Fruit fly (Drosophila melanogaster) S2 (cell line): ENCODE data around the gene CG12016.

Experiments used
- CG8478 ChIP-seq: fragments of >200 bp; optimal IDR thresholded peaks from 2 replicates; lab custom pipeline; 2018
- CTCF ChIP-seq, 2 experiments: fragments of >200 bp; optimal IDR thresholded peaks; 2 replicates each; lab custom pipeline; 2018

Gene CG12016

dm6 chr3L:3306515-3306914 lies 12.8 kb upstream of the CG12016 start:
- no peak for TF ChIP-seq CTCF (optimal IDR thresholded peaks at IDR 0.05; lab: Kevin White, UChicago)
- no peak for TF ChIP-seq CG8478

DNA sequence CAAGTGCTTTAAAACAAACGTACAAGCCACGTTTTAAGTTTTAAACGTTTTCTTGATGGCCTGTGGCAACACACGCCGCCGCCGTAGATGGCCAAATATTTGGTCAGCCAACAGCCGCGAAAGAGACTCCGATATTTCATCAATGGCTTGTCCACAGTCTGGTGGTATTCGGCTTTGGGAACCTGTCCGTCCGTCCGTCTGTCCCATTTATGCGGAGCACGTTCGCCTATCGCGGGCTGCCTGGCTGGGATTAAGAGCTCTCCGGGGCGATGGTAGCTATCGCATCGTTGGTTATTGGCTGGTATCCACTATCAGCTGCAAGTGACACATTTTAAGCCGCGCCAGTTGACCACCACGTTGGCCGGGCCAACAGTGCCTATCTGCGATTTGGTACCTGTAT lies 11.8 kb upstream of the CG12016 start:
- no peak for TF ChIP-seq CG8478
- TF ChIP-seq CTCF (optimal IDR thresholded peaks at IDR 0.05; lab: Kevin White, UChicago): no peak

dm6 chr3L:3308676-3309613 lies 10.4 kb upstream of the CG12016 start:
- TF ChIP-seq CTCF (optimal IDR thresholded peaks at IDR 0.05; lab: Kevin White, UChicago) (no peak), CG8478 (no peak)

dm6 chr3L:3314049-3314448 lies 5.3 kb upstream of the CG12016 start, which contains the start of gene Drsl2:
Gene Drsl2, plus strand, starts transcription at chr3L:3314349.
- TF ChIP-seq CTCF (optimal IDR thresholded peaks at IDR 0.05; lab: Kevin White, UChicago) (no peak), CG8478 (no peak)

DNA sequence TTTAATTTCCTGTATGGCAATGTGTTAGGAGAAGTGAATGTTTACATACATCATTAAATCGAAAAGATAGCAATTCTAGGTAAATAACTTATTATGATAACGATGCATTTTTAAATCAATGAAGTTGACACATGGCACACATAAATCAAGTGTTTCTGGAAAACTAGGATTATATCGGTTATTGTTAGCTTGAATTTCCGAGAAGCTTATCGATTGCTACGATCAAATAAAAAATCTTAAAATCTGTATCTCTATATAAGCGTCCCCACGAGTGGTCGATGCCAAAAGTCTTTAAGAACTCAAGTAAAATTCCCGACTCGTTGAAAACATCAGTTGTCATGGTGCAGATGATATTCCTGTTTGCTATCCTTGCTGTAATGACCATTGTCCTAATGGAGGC lies 4.7 kb upstream of the CG12016 start, which contains the start of gene Drsl3:
Drsl3 (plus strand) TSS at position 301 of the 400 bp plus-strand sequence.
- TF ChIP-seq CG8478 (no peak), CTCF (optimal IDR thresholded peaks at IDR 0.05; lab: Kevin White, UChicago) (no peak)

DNA sequence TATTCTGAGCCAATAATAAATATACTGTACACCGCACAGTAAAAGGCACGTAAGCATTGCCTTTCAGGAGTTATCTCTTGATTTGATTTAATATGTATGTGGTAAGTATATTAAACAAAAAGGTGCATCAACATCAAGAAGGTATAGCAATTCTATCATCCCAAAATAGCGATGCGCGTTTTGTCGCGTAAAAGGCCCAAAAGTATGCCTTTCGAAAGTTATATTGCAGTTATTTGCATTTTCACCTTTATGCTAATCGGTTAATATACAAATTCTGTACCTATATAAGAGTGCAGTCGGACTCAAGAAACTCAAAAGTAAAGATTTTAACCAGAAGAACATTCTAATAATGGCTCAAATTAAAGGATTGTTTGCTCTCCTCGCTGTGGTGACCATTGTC lies 4.1 kb upstream of the CG12016 start, which contains the start of gene Drsl4:
Drsl4 (plus strand) TSS at position 333 of the 400 bp plus-strand sequence.
- TF ChIP-seq CTCF (optimal IDR thresholded peaks at IDR 0.05; lab: Kevin White, UChicago) (no peak), CG8478 (no peak)

DNA sequence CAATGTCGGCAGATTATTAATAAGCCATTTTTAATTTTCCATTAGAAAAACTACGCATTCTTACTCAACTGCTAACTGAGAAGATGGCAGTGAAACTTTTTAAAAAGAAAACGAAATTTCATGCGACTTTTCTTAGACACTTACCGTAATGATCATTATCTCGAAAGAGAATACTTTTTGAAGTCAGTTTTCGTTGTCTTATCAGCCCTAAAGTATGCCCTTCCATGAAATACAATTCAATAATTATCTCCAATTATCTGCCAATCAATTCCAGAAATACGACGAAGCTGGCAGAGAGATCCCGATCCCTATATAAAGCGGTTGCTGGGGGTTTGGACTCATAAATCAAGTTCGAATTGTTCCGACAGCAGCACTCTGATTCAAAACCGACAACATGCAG lies 2.9 kb upstream of the CG12016 start, which contains the start of gene Drsl5:
Drsl5 (plus strand) TSS at position 341 of the 400 bp plus-strand sequence.
- TF ChIP-seq CG8478 (no peak), CTCF (optimal IDR thresholded peaks at IDR 0.05; lab: Kevin White, UChicago) (no peak)

DNA sequence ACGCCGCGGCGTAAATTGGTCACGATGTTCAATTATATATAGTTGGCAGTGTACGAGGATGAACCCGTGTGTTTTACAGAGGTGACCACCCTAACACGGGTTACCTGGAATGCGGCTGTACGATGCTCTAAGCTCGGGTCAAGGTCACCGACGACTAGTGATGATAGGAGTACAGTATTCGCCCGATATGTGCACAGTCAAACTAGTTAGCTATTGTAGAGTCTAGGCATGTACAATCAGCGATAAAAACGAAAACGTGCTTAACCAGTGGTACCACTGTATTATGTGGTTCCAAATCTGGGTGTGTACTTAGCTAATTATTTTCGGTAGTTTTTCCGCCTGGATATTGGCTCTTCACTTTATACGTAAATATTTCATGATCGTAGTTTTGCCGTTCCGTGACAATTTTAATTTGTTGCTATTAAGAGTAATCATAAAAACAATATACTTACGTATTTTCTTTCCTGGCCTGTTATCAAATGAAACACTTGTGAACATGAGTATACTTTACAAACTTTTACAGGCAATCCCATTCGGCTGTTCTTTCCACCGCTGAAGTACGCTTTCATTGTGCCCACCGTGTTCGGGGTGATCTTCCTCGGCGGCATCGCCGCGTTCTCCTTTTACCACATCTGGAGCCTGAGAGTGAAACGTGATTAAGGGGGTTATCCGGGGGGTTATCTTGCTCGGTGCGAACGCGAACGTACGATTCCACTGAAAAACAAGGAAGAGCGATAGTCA lies 807 bp downstream of the CG12016 start:
- TF ChIP-seq CTCF (optimal IDR thresholded peaks at IDR 0.05; lab: Kevin White, UChicago) (no peak), CG8478 (no peak)

DNA sequence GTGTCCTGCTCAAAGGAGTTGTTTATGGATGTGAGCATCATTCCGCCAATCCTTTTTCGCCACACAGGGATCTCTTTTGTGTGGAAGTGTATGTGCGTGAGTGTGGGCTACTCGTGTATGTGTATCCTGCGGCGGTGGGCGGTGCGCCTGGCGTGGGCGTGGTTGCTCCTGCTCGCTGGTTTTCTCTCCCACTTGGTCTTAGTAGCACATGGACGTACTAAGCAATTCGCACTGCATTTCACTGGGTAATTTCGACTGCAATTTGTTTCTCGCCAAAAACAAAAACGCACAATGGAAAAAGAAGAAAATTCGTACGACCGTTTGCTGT lies 6.2 kb downstream of the CG12016 start:
- TF ChIP-seq CTCF (optimal IDR thresholded peaks at IDR 0.05; lab: Kevin White, UChicago) (no peak), CG8478 (no peak)

DNA sequence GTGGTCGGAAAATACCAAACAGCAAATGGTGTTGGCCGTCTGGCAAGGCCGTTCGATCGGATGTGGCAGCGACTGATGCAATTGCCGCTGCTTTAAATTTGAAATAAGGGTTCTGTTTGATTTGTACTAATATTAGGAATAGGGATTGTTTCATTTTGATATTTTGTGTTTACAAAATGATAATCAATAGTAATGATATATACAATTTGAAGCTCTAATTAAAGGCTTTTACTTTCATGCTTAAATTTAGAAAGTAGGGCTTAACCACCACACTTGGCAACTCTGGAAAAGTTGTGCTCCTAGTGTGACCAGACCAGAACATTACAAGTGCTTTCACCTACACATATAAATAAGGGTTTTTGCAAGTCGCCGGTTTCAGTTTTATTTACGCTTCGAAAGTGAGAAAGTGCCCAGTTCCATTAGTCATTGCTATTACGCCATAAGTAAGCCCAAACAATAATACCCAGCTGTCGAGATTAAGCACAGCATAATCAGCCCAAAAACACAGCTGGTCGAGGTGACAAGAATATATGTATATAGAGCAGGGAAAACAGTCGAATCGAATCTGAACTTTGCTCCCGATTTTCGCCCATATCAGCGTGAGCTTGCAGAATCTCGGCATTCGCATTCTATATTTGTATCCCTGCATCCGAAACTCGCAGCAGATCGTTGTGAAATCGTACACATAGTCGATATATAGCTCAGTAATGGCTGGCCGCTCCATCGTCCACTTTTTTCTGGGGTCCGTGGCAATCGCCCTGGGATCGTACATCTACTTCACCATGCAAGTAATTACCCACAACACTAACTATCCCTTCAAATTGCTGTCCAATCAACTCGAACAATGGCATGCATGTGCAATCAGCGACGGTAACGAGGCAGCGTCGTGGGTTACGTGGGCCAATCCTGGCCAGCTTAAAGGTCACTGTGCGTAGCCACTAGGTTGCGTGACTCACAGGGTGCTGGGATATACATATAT lies 6.9 kb downstream of the CG12016 start, which contains the start of gene Gtpx:
Gtpx (plus strand) TSS at position 341 of the 979 bp plus-strand sequence.
- TF ChIP-seq CG8478 (no peak), CTCF (optimal IDR thresholded peaks at IDR 0.05; lab: Kevin White, UChicago) (no peak)

DNA sequence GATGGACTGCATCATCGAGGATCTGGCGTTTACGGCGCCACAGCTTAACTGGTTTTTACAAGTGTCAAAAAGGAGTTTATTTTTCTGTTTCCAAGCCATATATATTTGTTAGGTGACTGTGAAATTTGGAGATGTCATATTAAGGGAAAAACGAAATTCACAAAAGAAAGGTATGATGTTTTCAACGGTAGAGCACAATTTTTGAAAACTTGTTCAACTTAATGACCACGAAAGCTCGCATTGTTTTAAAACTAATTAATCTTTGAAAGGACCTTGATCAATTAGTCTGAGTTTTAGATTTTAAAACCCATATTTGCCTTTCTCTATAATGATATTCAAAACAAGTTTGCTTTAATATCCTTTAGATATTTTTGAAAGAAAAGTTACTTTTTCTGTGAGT lies 9.4 kb downstream of the CG12016 start, which contains the start of gene Strip:
Strip (minus strand) TSS at position 101 of the 400 bp plus-strand sequence.
- TF ChIP-seq CTCF (optimal IDR thresholded peaks at IDR 0.05; lab: Kevin White, UChicago) (no peak), CG8478 (no peak)

- TF ChIP-seq CG8478 (no peak), CTCF (optimal IDR thresholded peaks at IDR 0.05; lab: Kevin White, UChicago) (no peak)
Measured at dm6 chr3L:3329763-3330162, 10.4 kb downstream of the CG12016 start, which contains the start of gene CG14961. Gene CG14961, plus strand, starts transcription at chr3L:3330063.

DNA sequence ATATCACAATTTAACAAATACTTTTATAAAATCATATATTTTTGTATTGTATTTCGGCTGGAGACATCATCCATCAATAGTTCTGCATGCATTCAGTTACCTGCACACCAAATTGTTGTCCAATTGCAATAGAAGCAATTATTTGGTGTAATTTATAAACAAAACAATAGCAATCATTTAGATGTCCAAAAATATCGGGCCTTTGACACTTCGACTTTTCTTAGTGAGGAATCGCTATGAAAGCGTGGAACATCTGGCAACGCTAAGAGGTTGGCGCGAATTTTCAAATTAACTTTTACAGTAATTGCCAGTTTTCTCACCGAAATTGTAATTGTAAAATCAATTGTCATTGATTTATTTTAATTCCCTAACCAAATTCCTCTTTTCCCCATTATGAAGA lies 15.4 kb downstream of the CG12016 start, which contains the start of gene CG14969:
CG14969 (minus strand) TSS at position 195 of the 400 bp plus-strand sequence.
- TF ChIP-seq CG8478: no peak
- TF ChIP-seq CTCF (optimal IDR thresholded peaks at IDR 0.05; lab: Kevin White, UChicago): no peak

DNA sequence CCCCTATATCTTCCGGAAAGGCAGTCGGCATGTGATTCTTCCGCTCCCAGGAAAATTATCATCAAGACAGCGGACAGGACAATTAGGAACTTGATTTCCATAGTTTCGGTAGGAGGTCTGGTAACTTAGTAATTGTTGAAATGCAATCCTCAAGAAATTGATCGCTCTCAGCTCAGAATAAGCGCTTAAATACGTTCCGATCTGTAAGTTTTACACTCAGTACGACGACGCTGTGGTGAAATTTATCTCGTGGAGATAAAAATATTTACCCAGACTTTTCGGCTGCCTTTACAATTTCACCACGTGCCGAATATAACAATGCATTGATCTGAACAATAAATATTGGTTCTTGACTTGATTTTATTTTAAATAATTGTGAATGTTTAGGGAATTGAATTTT lies 16.3 kb downstream of the CG12016 start, which contains the start of gene Drsl1:
Drsl1 (minus strand) TSS at position 101 of the 400 bp plus-strand sequence.
- TF ChIP-seq CG8478: no peak
- TF ChIP-seq CTCF (optimal IDR thresholded peaks at IDR 0.05; lab: Kevin White, UChicago): no peak
